Fruit fly (Drosophila melanogaster) whole organism, embryonic: Measurements from ENCODE around the gene CG15347.

Source experiments
- Abd-B ChIP-seq: fragments of 200-800 bp; sonication (Bioruptor generic); optimal IDR thresholded peaks from 2 replicates; lab custom pipeline; 2018; ENCODE audit warnings: missing biosample characterization, mild to moderate bottlenecking, missing genetic modification characterization, moderate library complexity
- Awh ChIP-seq: fragments of 200-800 bp; sonication (Bioruptor generic); IDR thresholded peaks from 2 replicates; pipeline ENCODE4, ENCODE4 v1.3.6; 2022; ENCODE audit warnings: missing biosample characterization, missing genetic modification characterization
- CG14667 ChIP-seq: fragments of 200-800 bp; sonication (Bioruptor generic); IDR thresholded peaks from 2 replicates; pipeline ENCODE4 v1.3.6; 2022; ENCODE audit warnings: missing biosample characterization, missing genetic modification characterization
- CG14860 ChIP-seq: fragments of 200-800 bp; sonication (Bioruptor generic); IDR thresholded peaks from 3 replicates; pipeline ENCODE4 v1.3.6; 2022; ENCODE audit warnings: missing biosample characterization, missing genetic modification characterization; ENCODE audit not compliant: partially characterized antibody
- CG16779 ChIP-seq: fragments of 200-800 bp; sonication (Bioruptor generic); IDR thresholded peaks from 2 replicates; pipeline ENCODE4 v1.3.6; 2022; ENCODE audit warnings: missing biosample characterization, missing genetic modification characterization
- CG2120 ChIP-seq: fragments of 200-800 bp; sonication (Bioruptor generic); optimal IDR thresholded peaks from 3 replicates; lab custom pipeline; 2016; ENCODE audit warnings: missing biosample characterization, missing genetic modification characterization
- CG2875 ChIP-seq: fragments of 200-800 bp; sonication (Bioruptor generic); optimal IDR thresholded peaks from 2 replicates; lab custom pipeline; 2017; ENCODE audit warnings: missing biosample characterization, mild to moderate bottlenecking, missing genetic modification characterization, missing genetic modification reagents
- CG2889 ChIP-seq: fragments of 200-800 bp; sonication (Bioruptor generic); IDR thresholded peaks from 3 replicates; pipeline ENCODE4 v1.3.6; 2022; ENCODE audit warnings: missing biosample characterization, missing genetic modification characterization
- CG43689 ChIP-seq: fragments of 200-800 bp; sonication (Bioruptor generic); IDR thresholded peaks from 2 replicates; pipeline ENCODE4 v1.3.6; 2022; ENCODE audit warnings: missing biosample characterization, missing genetic modification characterization
- CG5245 ChIP-seq: fragments of 200-800 bp; sonication (Bioruptor generic); optimal IDR thresholded peaks from 3 replicates; lab custom pipeline; 2016; ENCODE audit warnings: missing biosample characterization, missing genetic modification characterization
- CG6272 ChIP-seq: fragments of 200-800 bp; sonication (Bioruptor generic); IDR thresholded peaks from 2 replicates; pipeline ENCODE4 v1.3.6; 2022; ENCODE audit warnings: missing biosample characterization, missing genetic modification characterization
- CkIIα-i1 ChIP-seq: fragments of 200-800 bp; sonication (Bioruptor generic); IDR thresholded peaks from 2 replicates; pipeline ENCODE4 v1.3.6; 2022; ENCODE audit warnings: missing biosample characterization, missing genetic modification characterization
- Hey ChIP-seq: fragments of 200-800 bp; sonication (Bioruptor generic); optimal IDR thresholded peaks from 3 replicates; lab custom pipeline; 2018; ENCODE audit warnings: missing biosample characterization, mild to moderate bottlenecking, missing genetic modification characterization
- Med ChIP-seq: fragments of 200-800 bp; sonication (Bioruptor generic); peaks from one replicate; lab custom pipeline; 2016; ENCODE audit warnings: missing biosample characterization, missing genetic modification characterization, mild to moderate bottlenecking, inconsistent platforms, moderate library complexity
- NC2β ChIP-seq: fragments of 200-800 bp; sonication (Bioruptor generic); optimal IDR thresholded peaks from 2 replicates; lab custom pipeline; 2016; ENCODE audit warnings: missing biosample characterization, missing genetic modification characterization
- Nf-YA ChIP-seq: fragments of 200-800 bp; sonication (Bioruptor generic); IDR thresholded peaks from 2 replicates; pipeline ENCODE4 v1.3.6; 2022; ENCODE audit warnings: missing biosample characterization, missing genetic modification characterization
- Oli ChIP-seq: fragments of 200-800 bp; sonication (Bioruptor generic); optimal IDR thresholded peaks from 2 replicates; lab custom pipeline; 2018; ENCODE audit warnings: missing biosample characterization, mild to moderate bottlenecking, missing genetic modification characterization, moderate library complexity
- PHDP ChIP-seq: fragments of 200-800 bp; sonication (Bioruptor generic); optimal IDR thresholded peaks from 3 replicates; lab custom pipeline; 2018; ENCODE audit warnings: missing biosample characterization, mild to moderate bottlenecking, missing genetic modification characterization, moderate library complexity
- Pdp1 ChIP-seq, 2 experiments: fragments of 200-800 bp; sonication (Bioruptor generic); optimal IDR thresholded peaks; 3 replicates each; lab custom pipeline; 2016; ENCODE audit warnings: missing biosample characterization in 2 of 2, missing genetic modification characterization in 2 of 2, mild to moderate bottlenecking in 1 of 2, moderate library complexity in 1 of 2
- Ptx1 ChIP-seq: fragments of 200-800 bp; sonication (Bioruptor generic); IDR thresholded peaks from 2 replicates; pipeline ENCODE4 v1.3.6; 2022; ENCODE audit warnings: missing biosample characterization, missing genetic modification characterization
- Six4 ChIP-seq: fragments of 200-800 bp; sonication (Bioruptor generic); optimal IDR thresholded peaks from 2 replicates; lab custom pipeline; 2016; ENCODE audit warnings: missing biosample characterization, missing genetic modification characterization
- Spps ChIP-seq: fragments of 200-800 bp; sonication (Bioruptor generic); optimal IDR thresholded peaks from 2 replicates; lab custom pipeline; 2018; ENCODE audit warnings: missing biosample characterization, mild to moderate bottlenecking, missing genetic modification characterization
- Ssrp ChIP-seq: fragments of 200-800 bp; sonication (Bioruptor generic); optimal IDR thresholded peaks from 2 replicates; lab custom pipeline; 2018; ENCODE audit warnings: missing biosample characterization, mild to moderate bottlenecking, missing genetic modification characterization, moderate library complexity
- Trl ChIP-seq, 3 experiments: fragments of >200 bp in 2 of 3; fragments of 200-800 bp in 1 of 3; sonication (Bioruptor generic) in 1 of 3; optimal IDR thresholded peaks; 2 replicates in 1 of 3; 3 replicates in 2 of 3; lab custom pipeline; 2016 to 2017; ENCODE audit warnings: missing biosample characterization in 1 of 3, missing genetic modification characterization in 1 of 3
- btn ChIP-seq: fragments of 200-800 bp; sonication (Bioruptor generic); optimal IDR thresholded peaks from 2 replicates; lab custom pipeline; 2016; ENCODE audit warnings: missing biosample characterization, missing genetic modification characterization
- cwo ChIP-seq: fragments of 200-800 bp; sonication (Bioruptor generic); optimal IDR thresholded peaks from 3 replicates; lab custom pipeline; 2017; ENCODE audit warnings: missing biosample characterization, missing genetic modification characterization, mild to moderate bottlenecking, moderate library complexity, missing genetic modification reagents
- dimm ChIP-seq: fragments of 200-800 bp; sonication (Bioruptor generic); IDR thresholded peaks from 2 replicates; pipeline ENCODE4 v1.3.6; 2022; ENCODE audit warnings: missing biosample characterization, missing genetic modification characterization
- disco-r ChIP-seq: fragments of 200-800 bp; sonication (Bioruptor generic); optimal IDR thresholded peaks from 2 replicates; lab custom pipeline; 2016; ENCODE audit warnings: missing biosample characterization, missing genetic modification characterization
- ems ChIP-seq: fragments of 200-800 bp; sonication (Bioruptor generic); optimal IDR thresholded peaks from 3 replicates; lab custom pipeline; 2016; ENCODE audit warnings: missing biosample characterization, missing genetic modification characterization
- exex ChIP-seq: fragments of 200-800 bp; sonication (Bioruptor generic); optimal IDR thresholded peaks from 4 replicates; lab custom pipeline; 2018; ENCODE audit warnings: missing biosample characterization, mild to moderate bottlenecking, missing genetic modification characterization, moderate library complexity
- gfzf ChIP-seq: fragments of 200-800 bp; sonication (Bioruptor generic); optimal IDR thresholded peaks from 2 replicates; lab custom pipeline; 2016; ENCODE audit warnings: missing biosample characterization, mild to moderate bottlenecking, missing genetic modification characterization, moderate library complexity
- grn ChIP-seq: fragments of 200-800 bp; sonication (Bioruptor generic); optimal IDR thresholded peaks from 3 replicates; lab custom pipeline; 2017; ENCODE audit warnings: missing biosample characterization, missing genetic modification characterization
- mirr ChIP-seq: fragments of 200-800 bp; sonication (Bioruptor generic); optimal IDR thresholded peaks from 3 replicates; lab custom pipeline; 2018; ENCODE audit warnings: missing biosample characterization, mild to moderate bottlenecking, missing genetic modification characterization
- pb ChIP-seq: fragments of 200-800 bp; sonication (Bioruptor generic); optimal IDR thresholded peaks from 3 replicates; lab custom pipeline; 2016; ENCODE audit warnings: missing biosample characterization, missing genetic modification characterization
- pfk ChIP-seq: fragments of 200-800 bp; sonication (Bioruptor generic); optimal IDR thresholded peaks from 2 replicates; lab custom pipeline; 2018; ENCODE audit warnings: missing biosample characterization, mild to moderate bottlenecking, missing genetic modification characterization, moderate library complexity
- pnt ChIP-seq: fragments of 200-800 bp; sonication (Bioruptor generic); optimal IDR thresholded peaks from 3 replicates; lab custom pipeline; 2016; ENCODE audit warnings: missing biosample characterization, missing genetic modification characterization
- row ChIP-seq: fragments of 200-800 bp; sonication (Bioruptor generic); IDR thresholded peaks from 3 replicates; pipeline ENCODE4 v1.3.6; 2022; ENCODE audit warnings: missing biosample characterization, missing genetic modification characterization
- run ChIP-seq: fragments of 200-800 bp; sonication (Bioruptor generic); optimal IDR thresholded peaks from 3 replicates; lab custom pipeline; 2018; ENCODE audit warnings: missing biosample characterization, mild to moderate bottlenecking, missing genetic modification characterization
- sd ChIP-seq: fragments of 200-800 bp; sonication (Bioruptor generic); optimal IDR thresholded peaks from 3 replicates; lab custom pipeline; 2018; ENCODE audit warnings: missing biosample characterization, mild to moderate bottlenecking, missing genetic modification characterization, moderate library complexity
- shn ChIP-seq: fragments of 200-800 bp; sonication (Bioruptor generic); optimal IDR thresholded peaks from 3 replicates; lab custom pipeline; 2016; ENCODE audit warnings: missing biosample characterization, missing genetic modification characterization
- sob ChIP-seq: fragments of 200-800 bp; sonication (Bioruptor generic); IDR thresholded peaks from 2 replicates; pipeline ENCODE4 v1.3.6; 2022; ENCODE audit warnings: missing biosample characterization, missing genetic modification characterization
- stc ChIP-seq: fragments of 200-800 bp; sonication (Bioruptor generic); IDR thresholded peaks from 2 replicates; pipeline ENCODE4 v1.3.6; 2022; ENCODE audit warnings: missing biosample characterization, missing genetic modification characterization
- sug ChIP-seq: fragments of 200-800 bp; optimal IDR thresholded peaks from 2 replicates; lab custom pipeline; 2019; ENCODE audit warnings: missing biosample characterization, mild to moderate bottlenecking, missing genetic modification characterization, moderate library complexity
- trem ChIP-seq: fragments of 200-800 bp; optimal IDR thresholded peaks from 3 replicates; lab custom pipeline; 2019; ENCODE audit warnings: missing biosample characterization, mild to moderate bottlenecking, missing genetic modification characterization, moderate library complexity
- trh ChIP-seq: fragments of 200-800 bp; sonication (Bioruptor generic); optimal IDR thresholded peaks from 2 replicates; lab custom pipeline; 2016; ENCODE audit warnings: missing biosample characterization, missing genetic modification characterization

The CG15347 gene

DNA sequence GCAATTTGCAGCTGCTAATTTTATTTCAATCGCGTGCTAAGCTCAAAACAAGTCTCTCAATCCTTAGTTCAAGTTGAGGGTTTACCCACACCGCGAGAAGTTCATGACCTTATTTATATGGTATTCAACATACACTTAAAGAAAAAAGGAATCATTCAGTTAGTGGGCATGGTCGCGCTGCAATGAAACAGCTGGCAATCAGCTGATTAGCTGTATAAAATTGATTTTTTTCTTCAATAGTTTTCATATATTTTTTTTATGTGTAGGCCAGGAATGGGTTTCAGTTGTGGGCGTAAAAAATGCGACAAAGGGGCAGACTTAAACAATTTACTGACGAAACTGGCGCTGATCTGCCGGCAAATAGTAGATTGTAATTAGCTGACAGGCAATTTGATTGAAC lies 38.5 kb upstream of the CG15347 start (continued):
- TF ChIP-seq CG2889 (GFP tag; lab: Robert Waterston, UW) (no peak), sob (GFP tag; lab: Robert Waterston, UW) (peak; percentile 24; the same call in 1 of the 2 replicates), Ptx1 (GFP tag; lab: Robert Waterston, UW) (no peak), NC2β (GFP tag; lab: Kevin White, UChicago) (no peak), Abd-B (GFP tag; lab: Kevin White, UChicago) (no peak), dimm (GFP tag; lab: Robert Waterston, UW) (no peak), Med (GFP tag; lab: Kevin White, UChicago) (peak; percentile 81), CG14667 (no peak), Six4 (GFP tag; lab: Kevin White, UChicago) (no peak), CG6272 (GFP tag; lab: Robert Waterston, UW) (no peak), run (tag; lab: Kevin White, UChicago) (no peak), Hey (tag; lab: Kevin White, UChicago) (no peak), shn (GFP tag; lab: Kevin White, UChicago) (no peak), Awh (GFP tag; lab: Robert Waterston, UW) (no peak)

DNA sequence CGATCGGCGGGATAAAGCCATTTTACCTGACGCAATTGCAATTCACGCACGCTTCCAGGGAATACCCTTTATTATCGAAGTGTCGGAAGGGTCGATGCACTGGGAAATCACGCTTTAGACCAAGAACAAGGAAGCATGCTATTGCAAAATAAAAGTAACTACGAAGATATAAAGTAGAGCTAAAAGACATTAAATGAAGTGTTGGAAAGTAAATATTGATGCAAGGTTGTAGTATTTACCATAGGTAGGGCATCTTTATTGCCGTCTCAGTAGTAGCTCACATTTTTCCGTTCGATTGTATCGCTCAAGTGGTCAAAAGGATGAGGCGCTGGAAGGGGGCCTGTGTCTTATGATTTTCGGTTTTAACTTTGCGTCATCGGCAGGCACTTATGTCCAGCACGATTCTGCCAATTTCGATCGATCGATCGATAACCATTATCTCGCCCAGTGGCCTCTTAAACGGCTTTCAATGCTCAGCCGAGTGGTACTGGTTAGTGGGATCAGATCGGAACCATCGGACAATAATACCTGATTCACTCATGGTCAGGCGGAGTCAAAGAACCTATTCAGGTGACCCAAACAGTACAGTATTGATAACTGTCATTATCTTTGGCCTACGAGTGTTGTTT lies 37.0 kb upstream of the CG15347 start:
- TF ChIP-seq mirr (GFP tag; lab: Kevin White, UChicago) (peak; percentile 48), btn (GFP tag; lab: Kevin White, UChicago) (no peak), grn (GFP tag; lab: Kevin White, UChicago) (peak; percentile 63), cwo (peak; percentile 60), sug (tag; lab: Kevin White, UChicago) (peak; percentile 12), Nf-YA (GFP tag; lab: Robert Waterston, UW) (no peak), Med (GFP tag; lab: Kevin White, UChicago) (peak; percentile 40), row (GFP tag; lab: Robert Waterston, UW) (0 out of 3 replicates have a peak, but pooled peaks have one; percentile 11), CG2875 (GFP tag; lab: Kevin White, UChicago) (no peak), exex (tag; lab: Kevin White, UChicago) (peak; percentile 58), Hey (tag; lab: Kevin White, UChicago) (peak; percentile 11), CG2120 (GFP tag; lab: Kevin White, UChicago) (peak; percentile 3)

DNA sequence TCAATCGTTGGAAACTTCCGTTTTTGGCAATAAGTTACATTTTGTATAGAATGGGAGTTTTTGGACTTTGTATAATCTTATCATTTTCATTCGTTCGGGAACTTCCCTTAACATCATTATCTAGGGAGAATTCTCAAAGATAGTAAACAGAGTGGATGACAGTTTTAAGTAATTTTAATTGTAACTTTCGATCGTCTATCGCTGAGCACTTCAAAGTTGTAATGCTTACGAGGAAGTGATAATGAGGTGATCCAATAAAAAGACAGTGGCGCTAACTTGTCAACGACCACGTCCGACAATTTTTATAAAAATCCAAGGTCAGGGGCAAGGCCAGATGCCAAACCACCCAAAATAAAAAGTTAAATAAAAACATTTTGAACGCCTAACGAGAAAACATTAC lies 35.7 kb upstream of the CG15347 start:
- TF ChIP-seq exex (tag; lab: Kevin White, UChicago) (peak; percentile 77), Pdp1 (GFP tag; optimal IDR thresholded peaks at IDR 0.05; lab: Kevin White, UChicago) (peak in 1 of 2 experiments; percentile 55), mirr (GFP tag; lab: Kevin White, UChicago) (peak; percentile 62), CG5245 (GFP tag; lab: Kevin White, UChicago) (no peak), disco-r (GFP tag; lab: Kevin White, UChicago) (no peak), CkIIα-i1 (GFP tag; lab: Robert Waterston, UW) (no peak), sd (tag; lab: Kevin White, UChicago) (peak; percentile 31)

DNA sequence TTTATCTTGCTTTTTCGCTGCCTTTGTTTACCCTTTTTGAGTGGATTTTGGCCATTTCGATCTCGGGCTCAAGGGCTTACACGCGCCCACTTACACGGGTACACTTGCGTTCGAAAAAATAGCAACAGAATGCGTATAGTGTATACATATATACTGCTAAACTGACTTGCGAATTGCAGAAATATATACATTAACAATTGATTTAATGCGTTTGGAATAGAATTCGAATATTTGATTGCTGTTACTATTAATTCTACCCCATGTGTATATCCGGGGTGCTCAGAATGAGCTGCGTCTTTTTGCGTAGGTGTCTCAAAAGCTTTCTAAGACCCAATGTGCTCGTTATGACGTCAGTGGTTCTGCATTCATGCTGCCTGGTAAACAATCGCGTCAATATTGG lies 32.8 kb upstream of the CG15347 start:
- TF ChIP-seq Oli (tag; lab: Kevin White, UChicago) (peak; percentile 41), gfzf (GFP tag; lab: Kevin White, UChicago) (no peak), CG43689 (GFP tag; lab: Robert Waterston, UW) (peak; percentile 31; the same call in 1 of the 2 replicates), ems (GFP tag; lab: Kevin White, UChicago) (no peak), CG14860 (no peak), trem (tag; lab: Kevin White, UChicago) (no peak), CG16779 (no peak), PHDP (tag; lab: Kevin White, UChicago) (peak; percentile 53), trh (GFP tag; lab: Kevin White, UChicago) (no peak), pb (GFP tag; lab: Kevin White, UChicago) (no peak), Spps (no peak), stc (GFP tag; lab: Robert Waterston, UW) (0 out of 2 replicates have a peak, but pooled peaks have one; percentile 28), Ssrp (tag; lab: Kevin White, UChicago) (no peak), Awh (GFP tag; lab: Robert Waterston, UW) (0 out of 2 replicates have a peak, but pooled peaks have one; percentile 28), pfk (GFP tag; lab: Kevin White, UChicago) (no peak), pnt (GFP tag; lab: Kevin White, UChicago) (no peak), Trl (optimal IDR thresholded peaks at IDR 0.05; lab: Kevin White, UChicago) (no peak), Trl (GFP tag; optimal IDR thresholded peaks at IDR 0.05; lab: Kevin White, UChicago) (peak; percentile 12)
